Worm (Caenorhabditis elegans): Measurements from ENCODE around the gene hrg-3.

- TF ChIP-seq mbf-1 (tag; optimal IDR thresholded peaks at IDR 0.05) (no peak), ceh-82 (tag; optimal IDR thresholded peaks at IDR 0.05) (no peak), fos-1 (tag; optimal IDR thresholded peaks at IDR 0.05) (no peak), ama-1 (optimal IDR thresholded peaks at IDR 0.05) (no peak), nhr-10 (tag; optimal IDR thresholded peaks at IDR 0.05) (no peak), snpc-4 (tag; optimal IDR thresholded peaks at IDR 0.05) (no peak), ceh-16 (tag; optimal IDR thresholded peaks at IDR 0.05) (no peak), aly-2 (tag; optimal IDR thresholded peaks at IDR 0.05) (no peak), unc-62 (GFP tag; optimal IDR thresholded peaks at IDR 0.05) (no peak)
Measured at ce11 chrV:9716397-9716796, 39.9 kb upstream of the hrg-3 start, which contains the start of gene str-188.

All from whole organism, L2 larva.